Worm (Caenorhabditis elegans): Measurements from ENCODE around the gene ZK896.5.

DNA sequence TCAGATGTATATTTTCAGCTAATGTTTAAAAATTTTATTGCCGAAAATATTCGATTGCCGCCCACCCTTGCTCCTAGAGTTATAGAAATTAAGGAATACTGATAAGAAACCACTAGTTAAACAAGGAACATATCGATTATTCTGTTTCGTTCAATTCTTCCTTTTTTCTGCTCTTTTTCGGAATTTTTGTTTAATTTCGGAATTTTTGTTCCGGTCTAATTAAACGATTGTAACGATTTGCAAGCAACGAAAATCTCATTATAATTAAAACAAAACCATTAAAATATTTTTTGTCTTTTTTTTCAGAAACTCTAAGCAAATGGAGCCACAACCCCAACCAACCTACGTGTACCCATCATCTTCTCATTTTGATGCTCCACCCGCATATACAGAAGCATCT, 12.7 kb upstream of the ZK896.5 start, which contains the start of gene K08D8.1:
- TF ChIP-seq jun-1 (tag; optimal IDR thresholded peaks at IDR 0.05) (no peak), ceh-9 (tag; optimal IDR thresholded peaks at IDR 0.05) (no peak), tbx-2 (tag; optimal IDR thresholded peaks at IDR 0.05) (no peak), ztf-4 (tag; optimal IDR thresholded peaks at IDR 0.05) (no peak), nhr-11 (tag; optimal IDR thresholded peaks at IDR 0.05) (no peak), lin-39 (tag; optimal IDR thresholded peaks at IDR 0.05) (no peak), ama-1 (optimal IDR thresholded peaks at IDR 0.05) (no peak)

Data from whole organism, L3 larva.